Worm (Caenorhabditis elegans): ENCODE results near the gene asns-1.

DNA sequence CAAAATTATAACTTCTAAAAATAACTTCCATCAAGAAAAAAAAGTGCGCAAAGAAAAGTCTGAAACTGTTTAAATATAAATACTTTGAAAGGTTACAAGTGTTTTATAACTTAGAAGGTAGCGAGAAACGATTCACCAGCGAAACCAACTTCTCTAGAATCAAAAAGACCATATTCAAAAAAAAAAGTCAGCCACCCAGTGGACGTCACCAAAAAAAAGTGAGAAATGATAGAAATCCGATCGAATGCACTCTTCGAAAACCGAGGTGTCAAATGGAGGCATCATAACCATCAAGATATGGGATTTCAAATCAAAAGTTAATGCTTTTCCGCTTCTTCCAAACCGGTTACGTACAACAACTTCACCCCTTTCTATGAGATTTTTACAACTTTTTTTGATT, 40.5 kb downstream of the asns-1 start:
- TF ChIP-seq K12H6.12 (tag; optimal IDR thresholded peaks at IDR 0.05) (no peak), Y79H2A.3 (GFP tag; conservative IDR thresholded peaks at IDR 0.05) (no peak), bed-1 (GFP tag; IDR thresholded peaks at IDR 0.05) (no peak), mxl-1 (tag; optimal IDR thresholded peaks at IDR 0.05) (no peak), F55B11.4 (tag; optimal IDR thresholded peaks at IDR 0.05; ENCODE audit: borderline replicate concordance, insufficient read depth) (no peak), T07F8.4 (tag; optimal IDR thresholded peaks at IDR 0.05) (no peak), nfya-1 (tag; optimal IDR thresholded peaks at IDR 0.05; ENCODE audit: borderline replicate concordance, insufficient read depth) (no peak), Y56A3A.18 (GFP tag; IDR thresholded peaks at IDR 0.05) (no peak), unc-62 (GFP tag; optimal IDR thresholded peaks at IDR 0.05) (no peak), xnd-1 (tag; optimal IDR thresholded peaks at IDR 0.05) (no peak), Y67H2A.10 (GFP tag; conservative IDR thresholded peaks at IDR 0.05) (no peak), F49E8.2 (tag; optimal IDR thresholded peaks at IDR 0.05; ENCODE audit: insufficient read depth) (no peak)
